Worm (Caenorhabditis elegans): ENCODE measurements around the gene Y39A3A.3.

DNA sequence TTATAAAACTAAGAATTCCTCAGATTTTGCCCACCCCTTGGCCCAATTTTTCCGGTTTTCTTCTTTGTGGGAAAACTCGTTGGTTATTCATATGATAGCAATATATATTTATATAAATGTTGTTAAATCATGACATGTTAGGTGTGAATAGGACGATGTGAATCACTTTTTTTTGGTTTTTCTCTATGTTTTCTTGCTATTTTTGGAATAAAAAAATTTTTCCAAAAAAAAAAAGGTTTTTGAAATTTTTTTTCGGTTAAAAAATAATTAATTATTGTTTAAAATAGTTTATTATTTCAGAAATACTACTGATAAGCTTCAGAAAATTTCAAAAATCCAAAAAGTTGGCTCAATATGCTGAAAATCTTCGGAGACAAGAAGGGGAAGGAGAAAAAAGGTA, 24.3 kb upstream of the Y39A3A.3 start, which contains the start of gene Y48G9A.9:
- no peak for TF ChIP-seq cog-1 (tag; optimal IDR thresholded peaks at IDR 0.05)
- TF ChIP-seq flt-1 (GFP tag; IDR thresholded peaks at IDR 0.05): no peak
- TF ChIP-seq ref-1 (GFP tag; conservative IDR thresholded peaks at IDR 0.05): no peak
- no peak for TF ChIP-seq T22C8.4 (GFP tag; IDR thresholded peaks at IDR 0.05)
- TF ChIP-seq ztf-29 (GFP tag; IDR thresholded peaks at IDR 0.05): no peak
- no peak for TF ChIP-seq ztf-23 (GFP tag; IDR thresholded peaks at IDR 0.05)

All from whole organism, midembryonic.